Fruit fly (Drosophila melanogaster) S2 (cell line): ENCODE results near the gene Mrp5.

Source experiments
- CG8478 ChIP-seq: fragments of >200 bp; optimal IDR thresholded peaks from 2 replicates; lab custom pipeline; 2018
- CTCF ChIP-seq, 2 experiments: fragments of >200 bp; optimal IDR thresholded peaks; 2 replicates each; lab custom pipeline; 2018

The Mrp5 gene

DNA sequence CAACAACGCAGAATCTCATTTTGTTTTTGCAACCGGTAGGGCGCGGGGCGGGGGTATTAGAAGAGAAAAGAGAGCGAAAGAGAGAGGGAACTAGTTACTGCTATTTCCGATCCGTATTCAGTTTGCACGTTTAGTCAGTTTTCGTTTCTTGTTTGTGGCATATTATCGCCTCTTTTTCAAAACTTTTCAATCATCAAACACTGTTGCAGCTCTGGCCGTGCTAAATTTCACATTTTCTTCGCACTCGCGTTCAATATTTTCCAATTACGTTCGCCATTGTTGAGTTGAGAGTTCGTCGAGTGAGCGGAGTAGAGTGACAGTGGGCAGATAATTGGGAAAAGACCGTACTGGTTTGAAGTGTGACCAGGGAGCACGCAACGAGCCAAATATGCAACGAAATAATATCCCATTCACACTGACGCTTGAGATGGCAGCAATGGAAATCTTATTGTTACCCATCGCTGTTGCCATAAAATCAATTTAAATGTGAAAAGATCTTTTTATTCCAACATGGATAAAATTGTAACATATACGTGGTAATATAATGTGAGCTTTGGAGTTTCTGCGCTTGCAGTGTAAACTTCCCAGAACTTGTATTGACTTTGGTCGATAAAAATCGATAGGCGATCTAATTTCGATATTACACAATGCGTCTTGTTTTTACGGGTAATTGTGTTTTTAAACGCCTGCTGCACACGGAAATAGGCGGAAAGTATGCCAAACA, 14.3 kb downstream of the Mrp5 start, which contains the start of the genes Ire1 and Mrm2:
TSS of gene Ire1 (minus strand) at position 296 of the 724 bp plus-strand sequence.
TSS of gene Mrm2 (plus strand) at position 615 of the 724 bp plus-strand sequence.
- TF ChIP-seq CTCF (optimal IDR thresholded peaks at IDR 0.05; lab: Kevin White, UChicago) (peak; percentile 8 to 31), CG8478 (lab: Kevin White, UChicago) (no peak)

DNA sequence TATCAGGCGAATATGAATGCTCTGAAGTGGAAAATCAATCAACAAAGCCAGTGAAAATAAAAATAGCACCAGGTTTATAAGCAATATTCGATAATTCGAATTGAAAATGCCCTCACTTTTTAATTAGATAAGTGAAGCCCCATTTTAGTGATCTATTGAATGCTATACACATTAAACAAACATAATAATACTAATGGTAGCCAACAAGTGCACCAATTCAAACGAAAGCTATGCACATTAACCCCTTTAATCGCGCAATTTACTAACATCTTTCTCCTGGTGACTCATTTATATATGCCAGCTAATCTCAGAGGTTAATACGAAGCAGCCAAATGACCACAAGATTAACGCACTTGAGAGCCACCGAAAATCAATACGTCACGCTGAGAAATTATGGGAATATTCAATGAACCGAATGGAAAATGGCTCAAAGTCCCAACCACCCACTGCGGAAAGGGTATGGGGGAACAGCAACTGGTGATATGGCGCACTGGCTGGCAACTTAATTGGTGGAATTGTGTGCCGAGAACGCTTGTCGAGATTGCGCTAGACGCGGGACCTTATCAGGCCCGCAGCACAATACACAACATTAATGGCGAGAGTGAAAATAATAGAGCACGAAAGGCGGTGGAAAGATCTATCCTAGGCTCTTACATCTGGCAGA, 16.0 kb downstream of the Mrp5 start:
- TF ChIP-seq CTCF (optimal IDR thresholded peaks at IDR 0.05; lab: Kevin White, UChicago) (no peak), CG8478 (lab: Kevin White, UChicago) (no peak)

DNA sequence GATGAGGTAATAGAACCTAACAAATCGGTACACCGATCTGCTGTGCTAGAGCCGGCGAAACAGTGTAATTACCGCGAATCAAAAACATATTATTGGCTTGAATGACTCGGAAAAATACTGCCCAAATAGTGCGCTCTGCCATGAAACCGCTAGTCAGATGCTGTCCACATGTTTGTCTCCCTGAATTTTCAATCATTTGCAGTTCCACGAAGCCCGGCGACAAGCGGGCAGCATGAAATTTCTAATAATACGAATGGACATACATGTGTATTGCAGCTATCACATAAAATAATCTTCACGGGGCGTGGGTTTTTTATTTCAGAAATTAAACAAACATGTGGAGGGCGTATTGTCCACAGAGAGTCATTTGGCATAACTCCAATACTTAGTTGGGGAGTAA, 16.5 kb downstream of the Mrp5 start:
- TF ChIP-seq CTCF (optimal IDR thresholded peaks at IDR 0.05; lab: Kevin White, UChicago) (no peak), CG8478 (lab: Kevin White, UChicago) (no peak)

DNA sequence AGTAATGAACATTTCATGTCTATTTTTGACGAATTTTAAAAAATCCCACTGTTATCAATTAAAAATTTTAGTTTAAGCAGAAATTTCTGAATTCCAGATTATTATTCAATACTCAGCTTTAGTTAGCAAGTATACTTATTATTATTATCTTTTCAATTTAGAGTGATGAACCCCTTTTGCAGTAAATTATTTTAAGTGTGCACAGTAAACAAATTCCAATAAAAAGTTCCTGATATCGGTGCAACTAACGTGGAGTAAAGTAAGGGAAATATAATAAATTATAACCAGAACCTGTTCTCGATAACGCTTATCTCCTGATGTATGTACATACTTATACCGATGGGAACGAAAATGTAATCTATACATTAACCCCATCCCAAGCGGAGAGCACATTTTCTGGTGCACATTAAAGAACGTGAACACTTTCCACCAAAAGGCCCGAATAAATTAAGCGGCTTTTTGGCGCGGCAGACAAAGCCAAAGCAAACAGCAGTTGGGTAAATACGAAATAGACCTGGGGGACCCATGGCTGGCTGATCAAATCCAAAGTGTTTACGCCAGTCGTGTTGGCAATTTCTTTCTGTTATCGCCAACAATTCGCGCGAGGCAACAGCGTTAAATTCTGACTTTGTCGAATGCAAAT, 17.3 kb downstream of the Mrp5 start:
- TF ChIP-seq CTCF (optimal IDR thresholded peaks at IDR 0.05; lab: Kevin White, UChicago) (no peak), CG8478 (lab: Kevin White, UChicago) (no peak)

DNA sequence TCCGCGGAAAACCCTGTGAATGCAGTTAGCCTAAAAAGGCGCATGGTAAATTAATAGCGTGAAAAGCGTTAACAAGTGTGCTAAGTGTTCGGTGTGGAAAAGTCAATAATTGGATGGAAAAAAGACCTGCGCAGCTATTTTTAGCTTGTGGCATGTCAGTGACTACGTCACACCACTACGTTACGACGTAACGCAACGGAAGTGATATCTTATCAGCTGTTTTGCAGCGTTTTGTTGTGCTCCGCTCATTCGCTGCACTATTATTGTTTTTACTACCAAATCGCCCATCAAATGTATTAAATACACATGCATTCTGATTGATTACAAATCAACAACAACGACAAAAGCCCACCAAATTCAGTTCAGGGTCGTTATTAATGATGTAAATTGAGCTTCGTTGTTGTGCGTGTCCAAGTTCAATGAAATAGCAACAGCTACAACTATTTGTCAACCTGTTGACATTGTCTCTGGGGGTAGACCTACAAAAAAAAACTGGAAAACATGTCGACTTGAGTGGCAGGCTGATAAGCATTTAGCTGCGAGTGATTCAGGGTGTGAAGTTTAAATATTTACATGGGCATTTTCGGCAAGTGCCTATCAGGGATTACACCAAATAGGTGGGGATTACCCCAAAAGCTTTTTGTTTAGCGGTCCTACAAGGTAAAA, 27.8 kb downstream of the Mrp5 start:
- TF ChIP-seq CTCF (optimal IDR thresholded peaks at IDR 0.05; lab: Kevin White, UChicago) (no peak), CG8478 (lab: Kevin White, UChicago) (no peak)

DNA sequence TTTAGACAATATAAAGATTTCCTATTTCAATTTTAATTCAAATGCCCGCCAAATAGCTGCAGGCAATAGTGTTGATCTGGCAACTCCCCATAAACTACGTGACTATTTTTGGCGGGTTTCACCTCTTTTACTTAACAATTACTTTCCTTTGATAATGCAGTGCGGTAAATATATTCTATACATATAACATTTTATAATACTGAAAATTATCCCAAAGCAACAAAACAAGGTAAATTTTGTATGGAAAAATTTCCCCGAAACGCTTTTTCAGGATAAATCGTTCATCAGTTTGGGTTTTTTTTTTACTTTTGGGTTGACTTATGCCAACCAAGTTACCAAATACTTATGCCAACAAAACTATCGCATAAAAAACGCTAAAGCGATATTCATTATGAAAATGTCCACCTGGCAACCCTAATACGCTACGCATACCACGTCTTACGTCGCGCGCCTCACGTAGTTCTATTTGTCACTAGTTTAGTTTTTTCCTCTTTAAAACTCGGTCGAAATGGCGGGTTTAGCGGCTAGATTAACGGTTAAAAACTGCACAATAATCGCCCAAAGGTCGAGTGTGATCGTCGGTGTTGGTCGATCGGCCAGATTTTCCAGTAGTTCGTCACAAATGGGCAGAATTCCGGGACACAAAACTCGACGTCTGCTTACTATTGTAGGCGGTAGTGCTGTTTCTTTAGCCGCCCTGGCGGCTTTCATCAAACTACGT, 28.4 kb downstream of the Mrp5 start, which contains the start of gene MICU3:
TSS of gene MICU3 (plus strand) at position 442 of the 721 bp plus-strand sequence.
- TF ChIP-seq CTCF (optimal IDR thresholded peaks at IDR 0.05; lab: Kevin White, UChicago): no peak
- no peak for TF ChIP-seq CG8478 (lab: Kevin White, UChicago)

DNA sequence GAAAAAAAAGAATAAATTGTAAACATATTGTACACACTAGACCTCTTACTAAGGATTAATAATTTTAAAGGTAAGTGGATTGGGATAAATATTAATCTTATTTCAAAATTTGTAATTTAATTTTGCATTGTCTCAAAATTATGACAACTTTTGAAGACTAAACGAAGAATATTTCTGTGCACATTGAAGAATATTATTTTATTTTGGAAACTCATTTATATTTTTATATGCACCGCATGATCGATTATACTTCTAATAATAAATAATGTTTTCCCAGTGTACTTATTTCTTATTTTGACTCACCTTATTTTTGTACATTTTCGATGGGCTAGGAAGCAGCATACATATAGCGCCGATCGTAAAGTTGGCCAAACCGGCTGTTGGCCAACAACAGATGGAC, 31.6 kb downstream of the Mrp5 start:
- no peak for TF ChIP-seq CTCF (optimal IDR thresholded peaks at IDR 0.05; lab: Kevin White, UChicago)
- no peak for TF ChIP-seq CG8478 (lab: Kevin White, UChicago)

DNA sequence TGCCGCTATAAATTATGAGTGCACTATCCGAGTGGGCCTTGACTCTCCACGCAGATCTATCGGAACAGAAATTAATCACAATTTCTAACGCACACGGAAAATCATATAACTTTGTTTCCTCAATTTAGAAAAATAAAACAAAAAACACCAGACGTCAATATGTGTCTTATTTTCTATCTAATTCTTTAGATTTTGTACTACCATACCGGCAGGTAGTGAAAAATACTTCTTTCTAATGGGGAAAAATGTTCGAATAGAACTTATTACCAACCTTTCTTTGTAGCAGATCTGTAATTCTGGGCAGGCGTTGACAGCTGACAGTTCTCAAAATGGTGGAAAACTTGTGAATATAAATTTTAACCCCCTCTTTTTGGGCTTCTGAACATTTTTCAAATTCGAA, 34.9 kb downstream of the Mrp5 start, which contains the start of gene CG31459:
TSS of gene CG31459 (plus strand) at position 301 of the 400 bp plus-strand sequence.
- TF ChIP-seq CTCF (optimal IDR thresholded peaks at IDR 0.05; lab: Kevin White, UChicago) (no peak), CG8478 (lab: Kevin White, UChicago) (no peak)

DNA sequence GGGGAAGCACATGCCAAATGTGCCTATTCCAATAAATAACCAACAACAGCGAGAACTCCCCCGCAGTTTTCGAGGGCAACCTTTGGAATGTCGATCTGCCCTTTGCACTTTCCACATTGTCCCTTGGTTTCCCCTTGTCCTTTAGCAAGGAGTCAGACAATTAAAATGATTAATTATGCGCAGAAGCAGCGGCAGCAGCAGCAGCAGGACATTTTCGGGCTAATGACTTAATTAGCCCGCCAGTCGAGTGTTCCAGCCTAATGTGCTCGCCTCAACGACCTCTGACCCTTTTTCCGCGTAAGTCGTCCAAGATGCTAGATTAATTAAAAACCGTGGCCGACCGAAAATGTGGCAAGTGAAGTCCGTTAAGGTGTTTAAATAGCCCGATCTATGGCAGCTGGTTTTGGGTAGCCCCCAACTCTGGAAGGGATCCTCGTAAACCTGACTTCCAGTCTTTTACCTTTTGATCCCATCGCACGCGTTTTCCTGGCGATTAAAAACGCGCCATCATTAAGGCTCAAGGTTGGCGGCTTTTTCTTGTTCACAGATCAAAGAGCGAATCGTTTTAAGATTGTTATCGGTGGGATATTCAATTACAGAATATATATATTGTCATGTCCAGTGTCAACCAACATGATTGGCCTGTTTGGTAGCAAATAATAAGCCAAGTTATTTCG, 36.4 kb downstream of the Mrp5 start:
- no peak for TF ChIP-seq CG8478 (lab: Kevin White, UChicago)

DNA sequence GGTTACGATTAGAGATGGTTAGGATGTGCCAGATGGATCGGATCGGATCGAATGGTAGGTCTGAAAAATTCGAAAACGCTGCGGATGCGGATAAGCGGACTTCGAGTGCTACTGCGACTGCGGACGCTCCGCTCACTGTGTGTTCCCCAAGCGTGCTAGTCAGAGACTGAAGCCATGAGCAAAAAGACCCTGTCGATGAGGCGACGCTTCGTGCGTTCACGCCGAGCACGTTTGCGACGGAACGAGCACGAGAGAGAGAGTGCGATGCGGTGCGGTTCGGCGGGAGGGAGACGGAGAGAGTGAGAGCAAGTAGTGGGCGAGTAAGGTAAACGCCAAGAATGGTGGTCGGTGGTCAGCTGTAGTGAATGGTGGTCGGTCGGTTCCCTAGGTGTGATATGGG, 38.8 kb downstream of the Mrp5 start, which contains the start of gene bnl:
TSS of gene bnl (minus strand) at position 131 of the 400 bp plus-strand sequence.
- TF ChIP-seq CTCF (optimal IDR thresholded peaks at IDR 0.05; lab: Kevin White, UChicago) (peak; percentile 9 to 15), CG8478 (lab: Kevin White, UChicago) (no peak)

DNA sequence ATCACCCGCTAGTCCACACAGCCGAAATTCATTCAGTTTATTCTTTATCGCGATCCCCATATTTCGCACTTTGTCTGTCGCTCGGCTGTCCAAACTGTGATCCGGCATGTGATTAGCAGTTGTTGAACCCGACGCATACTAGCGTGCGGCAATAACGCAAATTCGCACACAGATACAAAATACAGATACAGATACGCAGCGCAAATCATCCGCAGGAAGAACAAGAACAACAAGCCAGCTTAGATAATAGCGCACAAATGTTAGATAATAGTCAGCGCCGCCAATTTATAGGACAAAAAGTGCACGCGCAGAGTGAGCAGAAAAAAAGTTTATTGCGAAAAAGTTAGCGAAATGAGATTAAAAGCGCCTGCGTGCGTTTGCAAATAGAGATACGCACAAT, 40.5 kb downstream of the Mrp5 start:
- TF ChIP-seq CG8478 (lab: Kevin White, UChicago): no peak
- TF ChIP-seq CTCF (optimal IDR thresholded peaks at IDR 0.05; lab: Kevin White, UChicago): no peak

DNA sequence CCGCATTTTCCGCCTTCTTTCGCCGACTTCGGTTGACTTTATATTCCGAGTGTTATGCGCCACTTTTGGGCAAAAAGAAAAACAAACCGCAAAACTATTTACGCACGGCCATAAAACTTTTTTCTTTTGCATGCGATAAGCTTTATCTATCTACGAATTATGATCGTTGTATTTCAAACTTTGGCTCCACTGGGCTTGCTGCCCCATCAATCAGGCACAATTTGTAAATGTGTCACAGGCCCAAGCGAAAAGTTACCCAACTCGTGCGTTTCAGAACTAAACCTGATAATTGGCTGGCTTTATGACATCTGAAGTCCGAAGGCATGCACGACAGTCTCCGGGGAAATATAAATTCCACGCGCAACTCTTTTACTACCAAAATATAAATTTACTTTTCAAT, 41.5 kb downstream of the Mrp5 start:
- TF ChIP-seq CG8478 (lab: Kevin White, UChicago): no peak
- TF ChIP-seq CTCF (optimal IDR thresholded peaks at IDR 0.05; lab: Kevin White, UChicago): no peak

DNA sequence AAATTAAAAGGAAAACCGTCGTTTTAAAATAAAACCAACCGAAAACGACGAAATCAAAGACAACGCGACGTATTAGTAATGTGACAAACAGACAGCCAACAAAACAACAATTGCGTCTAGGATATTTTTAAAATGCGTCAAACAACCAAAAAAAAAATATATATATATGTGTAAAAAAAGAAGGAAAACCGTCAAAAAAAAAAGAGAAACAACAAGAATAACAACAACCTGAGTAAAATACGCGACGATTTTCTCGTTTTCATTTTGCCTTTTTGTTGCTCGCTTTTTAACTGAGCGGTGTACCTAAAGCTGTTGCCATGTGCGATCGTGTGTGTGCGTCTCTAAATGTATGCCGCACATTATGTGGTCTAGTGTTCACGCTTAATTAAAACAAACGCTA, 41.9 kb downstream of the Mrp5 start:
- TF ChIP-seq CTCF (optimal IDR thresholded peaks at IDR 0.05; lab: Kevin White, UChicago): no peak
- TF ChIP-seq CG8478 (lab: Kevin White, UChicago): no peak
